Fruit fly (Drosophila melanogaster) Kc167 (cell line): ENCODE results near the gene CG9782.

Experiments used
- Myc ChIP-seq: fragments of >200 bp; optimal IDR thresholded peaks from 2 replicates; lab custom pipeline; 2017; ENCODE audit warnings: missing external identifiers
- Sin3A ChIP-seq: fragments of >200 bp; optimal IDR thresholded peaks from 2 replicates; lab custom pipeline; 2018; ENCODE audit warnings: missing external identifiers
- h ChIP-seq: fragments of >200 bp; optimal IDR thresholded peaks from 3 replicates; lab custom pipeline; 2018; ENCODE audit warnings: missing external identifiers
- insv ChIP-seq: fragments of >200 bp; optimal IDR thresholded peaks from 3 replicates; lab custom pipeline; 2018; ENCODE audit warnings: missing external identifiers
- psq ChIP-seq: fragments of >200 bp; optimal IDR thresholded peaks from 2 replicates; lab custom pipeline; 2017; ENCODE audit warnings: missing external identifiers
- ttk ChIP-seq: sonication (Bioruptor generic); optimal IDR thresholded peaks from 2 replicates; lab custom pipeline; 2017; ENCODE audit warnings: missing external identifiers

The CG9782 gene

dm6 chrX:16637106-16637590, 15.8 kb upstream of the CG9782 start, which contains the start of gene Rok:
Gene Rok (minus strand): TSS chrX:16637414.
- TF ChIP-seq insv (lab: Kevin White, UChicago) = no peak
- no peak for TF ChIP-seq Myc (lab: Kevin White, UChicago)
- TF ChIP-seq h (lab: Kevin White, UChicago) = no peak
- no peak for TF ChIP-seq ttk (lab: Kevin White, UChicago)
- no peak for TF ChIP-seq psq (lab: Kevin White, UChicago)
- TF ChIP-seq Sin3A (lab: Kevin White, UChicago) = no peak

- no peak for TF ChIP-seq insv (lab: Kevin White, UChicago)
Observed at dm6 chrX:16633181-16633957, 12.0 kb upstream of the CG9782 start.

- TF ChIP-seq insv (lab: Kevin White, UChicago) (no peak), Myc (lab: Kevin White, UChicago) (no peak), psq (lab: Kevin White, UChicago) (no peak), h (lab: Kevin White, UChicago) (no peak), Sin3A (lab: Kevin White, UChicago) (no peak), ttk (lab: Kevin White, UChicago) (no peak)
Observed at dm6 chrX:16632135-16632534, 10.7 kb upstream of the CG9782 start, which contains the start of gene CG9777. Gene CG9777 (minus strand): TSS chrX:16632235.

- TF ChIP-seq insv (lab: Kevin White, UChicago) (no peak), psq (lab: Kevin White, UChicago) (no peak), ttk (lab: Kevin White, UChicago) (no peak), Myc (lab: Kevin White, UChicago) (no peak), h (lab: Kevin White, UChicago) (no peak), Sin3A (lab: Kevin White, UChicago) (no peak)
Observed at dm6 chrX:16624519-16624918, 3.1 kb upstream of the CG9782 start.

dm6 chrX:16623524-16623923, 2.1 kb upstream of the CG9782 start:
- TF ChIP-seq psq (lab: Kevin White, UChicago) (no peak), insv (lab: Kevin White, UChicago) (no peak), Sin3A (lab: Kevin White, UChicago) (no peak), Myc (lab: Kevin White, UChicago) (no peak), ttk (lab: Kevin White, UChicago) (no peak)

dm6 chrX:16618724-16619123, 2.7 kb downstream of the CG9782 start:
- TF ChIP-seq h (lab: Kevin White, UChicago) (no peak), Sin3A (lab: Kevin White, UChicago) (no peak), insv (lab: Kevin White, UChicago) (no peak), ttk (lab: Kevin White, UChicago) (no peak), Myc (lab: Kevin White, UChicago) (no peak), psq (lab: Kevin White, UChicago) (no peak)

dm6 chrX:16616773-16617738, 4.3 kb downstream of the CG9782 start:
- no peak for TF ChIP-seq ttk (lab: Kevin White, UChicago)
- no peak for TF ChIP-seq Sin3A (lab: Kevin White, UChicago)
- no peak for TF ChIP-seq psq (lab: Kevin White, UChicago)
- no peak for TF ChIP-seq insv (lab: Kevin White, UChicago)
- no peak for TF ChIP-seq Myc (lab: Kevin White, UChicago)
- no peak for TF ChIP-seq h (lab: Kevin White, UChicago)

- TF ChIP-seq ttk (lab: Kevin White, UChicago) (no peak), Sin3A (lab: Kevin White, UChicago) (no peak), psq (lab: Kevin White, UChicago) (no peak), h (lab: Kevin White, UChicago) (no peak), Myc (lab: Kevin White, UChicago) (no peak), insv (lab: Kevin White, UChicago) (no peak)
Observed at dm6 chrX:16610601-16611058, 10.8 kb downstream of the CG9782 start, which contains the start of gene mbt. Gene mbt (plus strand): TSS chrX:16610685.

- TF ChIP-seq Sin3A (lab: Kevin White, UChicago) = no peak
- no peak for TF ChIP-seq h (lab: Kevin White, UChicago)
- TF ChIP-seq ttk (lab: Kevin White, UChicago) = no peak
- TF ChIP-seq insv (lab: Kevin White, UChicago) = no peak
- no peak for TF ChIP-seq psq (lab: Kevin White, UChicago)
- TF ChIP-seq Myc (lab: Kevin White, UChicago) = no peak
Observed at dm6 chrX:16607828-16608227, 13.6 kb downstream of the CG9782 start.

dm6 chrX:16599770-16600169, 21.6 kb downstream of the CG9782 start:
- TF ChIP-seq Myc (lab: Kevin White, UChicago) = no peak
- TF ChIP-seq Sin3A (lab: Kevin White, UChicago) = no peak
- TF ChIP-seq h (lab: Kevin White, UChicago) = no peak
- no peak for TF ChIP-seq insv (lab: Kevin White, UChicago)
- no peak for TF ChIP-seq ttk (lab: Kevin White, UChicago)
- TF ChIP-seq psq (lab: Kevin White, UChicago) = no peak
